Fruit fly (Drosophila melanogaster) whole organism: ENCODE measurements around the gene Tim17a1.

ENCODE experiments used
- pan ChIP-seq: fragments of >200 bp; optimal IDR thresholded peaks from 2 replicates; lab custom pipeline; 2017
- psq ChIP-seq: fragments of >200 bp; optimal IDR thresholded peaks from 2 replicates; lab custom pipeline; 2017
- usp ChIP-seq: fragments of >200 bp; optimal IDR thresholded peaks from 2 replicates; lab custom pipeline; 2017; ENCODE audit warnings: missing biosample characterization, missing genetic modification characterization, mixed read lengths

- TF ChIP-seq psq (lab: Kevin White, UChicago): no peak
- no peak for TF ChIP-seq pan (lab: Kevin White, UChicago)
- no peak for TF ChIP-seq usp (GFP tag; lab: Kevin White, UChicago)
These were observed 38.5 kb upstream of the Tim17a1 start for dm6 chr3R:12402935-12403334.
